Fruit fly (Drosophila melanogaster) S2 (cell line): Measurements from ENCODE around the gene CG11601.

Experiments used
- CG8478 ChIP-seq: fragments of >200 bp; optimal IDR thresholded peaks from 2 replicates; lab custom pipeline; 2018
- CTCF ChIP-seq, 2 experiments: fragments of >200 bp; optimal IDR thresholded peaks; 2 replicates each; lab custom pipeline; 2018

Gene CG11601

dm6 chr2L:246656-247340 is 36.3 kb downstream of the CG11601 start:
- TF ChIP-seq CG8478 (no peak), CTCF (optimal IDR thresholded peaks at IDR 0.05; lab: Kevin White, UChicago) (no peak)

dm6 chr2L:244559-244958 is 38.5 kb downstream of the CG11601 start:
- TF ChIP-seq CG8478 = no peak
- no peak for TF ChIP-seq CTCF (optimal IDR thresholded peaks at IDR 0.05; lab: Kevin White, UChicago)

- TF ChIP-seq CTCF (optimal IDR thresholded peaks at IDR 0.05; lab: Kevin White, UChicago) (no peak), CG8478 (no peak)
Observed at dm6 chr2L:243819-244218, 39.2 kb downstream of the CG11601 start.

- TF ChIP-seq CTCF (optimal IDR thresholded peaks at IDR 0.05; lab: Kevin White, UChicago) (no peak), CG8478 (no peak)
Observed at dm6 chr2L:243123-243522, 39.9 kb downstream of the CG11601 start.

- TF ChIP-seq CG8478 (no peak), CTCF (optimal IDR thresholded peaks at IDR 0.05; lab: Kevin White, UChicago) (no peak)
Observed at dm6 chr2L:241415-241814, 41.7 kb downstream of the CG11601 start.

dm6 chr2L:240176-240769 is 42.8 kb downstream of the CG11601 start:
- TF ChIP-seq CG8478 (no peak), CTCF (optimal IDR thresholded peaks at IDR 0.05; lab: Kevin White, UChicago) (no peak)

dm6 chr2L:232187-232586 is 50.9 kb downstream of the CG11601 start, which contains the start of gene CG13693:
Gene CG13693, plus strand, starts transcription at chr2L:232487.
- no peak for TF ChIP-seq CTCF (optimal IDR thresholded peaks at IDR 0.05; lab: Kevin White, UChicago)
- TF ChIP-seq CG8478 = no peak
